Worm (Caenorhabditis elegans): ENCODE results near the gene ant-1.3.
A peak's percentile ranks its signal among the peaks of the same experiment; 100 is the strongest.

Gene ant-1.3

ce11 chrIV:9677226-9677992 lies 31.7 kb downstream of the ant-1.3 start (continued):
- TF ChIP-seq pqm-1 (tag; optimal IDR thresholded peaks at IDR 0.05) (peak; percentile 53), ceh-44 (GFP tag; IDR thresholded peaks at IDR 0.05) (no peak), ctbp-1 (GFP tag; IDR thresholded peaks at IDR 0.05) (peak; percentile 70; the same call in 1 of the 2 replicates), ceh-20 (GFP tag; IDR thresholded peaks at IDR 0.05) (no peak; the same call in 1 of the 2 replicates), spr-3 (GFP tag; optimal IDR thresholded peaks at IDR 0.05) (no peak), lin-15B (tag; optimal IDR thresholded peaks at IDR 0.05) (no peak), snpc-1.2 (GFP tag; IDR thresholded peaks at IDR 0.05) (no peak), ceh-82 (tag; optimal IDR thresholded peaks at IDR 0.05) (no peak), unc-62 (GFP tag; optimal IDR thresholded peaks at IDR 0.05 in 1 of 2) (no peak), unc-62 (tag; optimal IDR thresholded peaks at IDR 0.05) (no peak), ces-1 (GFP tag; optimal IDR thresholded peaks at IDR 0.05) (peak; percentile 81), F44E2.7 (GFP tag; IDR thresholded peaks at IDR 0.05) (no peak), ceh-28 (tag; optimal IDR thresholded peaks at IDR 0.05) (no peak), lir-3 (tag; optimal IDR thresholded peaks at IDR 0.05) (no peak), hmg-1.1 (GFP tag; IDR thresholded peaks at IDR 0.05) (peak; percentile 56), egl-27 (tag; optimal IDR thresholded peaks at IDR 0.05) (no peak), mep-1 (tag; optimal IDR thresholded peaks at IDR 0.05) (peak; percentile 73), ztf-7 (tag; optimal IDR thresholded peaks at IDR 0.05) (no peak), cey-2 (tag; optimal IDR thresholded peaks at IDR 0.05; ENCODE audit: borderline replicate concordance, insufficient read depth) (no peak), lin-29 (GFP tag; IDR thresholded peaks at IDR 0.05) (peak; percentile 32; the same call in 1 of the 2 replicates), Y75B8A.6 (GFP tag; IDR thresholded peaks at IDR 0.05) (no peak), ZK337.2 (GFP tag; IDR thresholded peaks at IDR 0.05) (no peak), mxl-3 (GFP tag; optimal IDR thresholded peaks at IDR 0.05) (peak; percentile 93), lin-1 (GFP tag; IDR thresholded peaks at IDR 0.05) (peak; percentile 39), nhr-25 (tag; optimal IDR thresholded peaks at IDR 0.05; ENCODE audit: borderline replicate concordance, insufficient read depth) (peak; percentile 21), arid-1 (GFP tag; conservative IDR thresholded peaks at IDR 0.05) (no peak), ceh-62 (tag; optimal IDR thresholded peaks at IDR 0.05) (no peak)

- TF ChIP-seq nhr-77 (tag; optimal IDR thresholded peaks at IDR 0.05) (peak; percentile 65), hlh-30 (tag; optimal IDR thresholded peaks at IDR 0.05; ENCODE audit: insufficient read depth) (peak; percentile 58), nhr-10 (tag; optimal IDR thresholded peaks at IDR 0.05) (peak; percentile 81), aha-1 (tag) (no peak), zfp-2 (tag; optimal IDR thresholded peaks at IDR 0.05) (no peak), cey-2 (tag; optimal IDR thresholded peaks at IDR 0.05; ENCODE audit: borderline replicate concordance, insufficient read depth) (no peak), mdl-1 (tag; optimal IDR thresholded peaks at IDR 0.05) (peak in 1 of 2 experiments; percentile 70), lsy-2 (tag; optimal IDR thresholded peaks at IDR 0.05) (no peak), egl-27 (tag; optimal IDR thresholded peaks at IDR 0.05) (no peak), daf-16 (GFP tag; optimal IDR thresholded peaks at IDR 0.05) (no peak), daf-16 (tag; optimal IDR thresholded peaks at IDR 0.05) (peak; percentile 98), gei-8 (GFP tag; optimal IDR thresholded peaks at IDR 0.05) (no peak), lin-39 (tag; optimal IDR thresholded peaks at IDR 0.05) (no peak), rbr-2 (tag; optimal IDR thresholded peaks at IDR 0.05) (no peak), ceh-62 (tag; optimal IDR thresholded peaks at IDR 0.05) (no peak), dmd-9 (GFP tag; IDR thresholded peaks at IDR 0.05) (no peak), lin-15B (tag; optimal IDR thresholded peaks at IDR 0.05) (no peak), tra-1 (GFP tag; IDR thresholded peaks at IDR 0.05) (no peak), zip-2 (tag; optimal IDR thresholded peaks at IDR 0.05) (no peak), nhr-42 (GFP tag; IDR thresholded peaks at IDR 0.05) (no peak), duxl-1 (tag; optimal IDR thresholded peaks at IDR 0.05; ENCODE audit: poor library complexity) (no peak), pqm-1 (tag; optimal IDR thresholded peaks at IDR 0.05) (peak; percentile 47), saeg-2 (GFP tag; IDR thresholded peaks at IDR 0.05) (no peak), tag-97 (GFP tag; IDR thresholded peaks at IDR 0.05) (no peak), Y5F2A.4 (GFP tag; optimal IDR thresholded peaks at IDR 0.05) (no peak), zfp-3 (GFP tag; conservative IDR thresholded peaks at IDR 0.05) (no peak), ztf-7 (tag; optimal IDR thresholded peaks at IDR 0.05) (no peak), dve-1 (tag; optimal IDR thresholded peaks at IDR 0.05; ENCODE audit: insufficient read depth) (peak; percentile 89)
These were observed 32.6 kb downstream of the ant-1.3 start for ce11 chrIV:9676535-9676934.

All from whole organism, L4 larva.